Fruit fly (Drosophila melanogaster) whole organism, embryonic: ENCODE results near the gene dmrt93B.

ENCODE experiments used
- Abd-B ChIP-seq: fragments of 200-800 bp; sonication (Bioruptor generic); optimal IDR thresholded peaks from 2 replicates; lab custom pipeline; 2018; ENCODE audit warnings: missing biosample characterization, mild to moderate bottlenecking, missing genetic modification characterization, moderate library complexity
- Atf-2 ChIP-seq: fragments of 200-800 bp; sonication (Bioruptor generic); optimal IDR thresholded peaks from 2 replicates; lab custom pipeline; 2016; ENCODE audit warnings: missing biosample characterization, missing genetic modification characterization
- CG10147 ChIP-seq: fragments of 200-800 bp; sonication (Bioruptor generic); optimal IDR thresholded peaks from 2 replicates; lab custom pipeline; 2019; ENCODE audit warnings: missing biosample characterization, mild to moderate bottlenecking, missing genetic modification characterization, moderate library complexity
- CG11398 ChIP-seq: fragments of 200-800 bp; sonication (Bioruptor generic); optimal IDR thresholded peaks from 2 replicates; lab custom pipeline; 2016; ENCODE audit warnings: missing biosample characterization, missing genetic modification characterization
- CG11695 ChIP-seq: fragments of 200-800 bp; sonication (Bioruptor generic); IDR thresholded peaks from 3 replicates; pipeline ENCODE4 v1.3.6; 2022; ENCODE audit warnings: missing biosample characterization, missing genetic modification characterization
- CG1233 ChIP-seq: fragments of 200-800 bp; sonication (Bioruptor generic); optimal IDR thresholded peaks from 4 replicates; lab custom pipeline; 2018; ENCODE audit warnings: missing biosample characterization, mild to moderate bottlenecking, missing genetic modification characterization
- CG13424 ChIP-seq: fragments of 200-800 bp; sonication (Bioruptor generic); optimal IDR thresholded peaks from 2 replicates; lab custom pipeline; 2019; ENCODE audit warnings: missing biosample characterization, mild to moderate bottlenecking, missing genetic modification characterization, moderate library complexity
- CG13775 ChIP-seq: fragments of 200-800 bp; sonication (Bioruptor generic); optimal IDR thresholded peaks from 3 replicates; lab custom pipeline; 2017; ENCODE audit warnings: missing biosample characterization, mild to moderate bottlenecking, missing genetic modification characterization
- CG14050 ChIP-seq: fragments of 200-800 bp; sonication (Bioruptor generic); IDR thresholded peaks from 3 replicates; pipeline ENCODE4 v1.3.6; 2022; ENCODE audit warnings: missing biosample characterization, missing genetic modification characterization
- CG15514 ChIP-seq: fragments of 200-800 bp; sonication (Bioruptor generic); optimal IDR thresholded peaks from 3 replicates; lab custom pipeline; 2017; ENCODE audit warnings: missing biosample characterization, missing genetic modification characterization, mild to moderate bottlenecking, moderate library complexity, missing genetic modification reagents
- CG1792 ChIP-seq: fragments of 200-800 bp; sonication (Bioruptor generic); optimal IDR thresholded peaks from 2 replicates; lab custom pipeline; 2016; ENCODE audit warnings: missing biosample characterization, missing genetic modification characterization
- CG2120 ChIP-seq: fragments of 200-800 bp; sonication (Bioruptor generic); optimal IDR thresholded peaks from 3 replicates; lab custom pipeline; 2016; ENCODE audit warnings: missing biosample characterization, missing genetic modification characterization
- CG31224 ChIP-seq: fragments of 200-800 bp; sonication (Bioruptor generic); IDR thresholded peaks from 2 replicates; pipeline ENCODE4 v1.3.6; 2022; ENCODE audit warnings: missing biosample characterization, missing genetic modification characterization
- CG3163 ChIP-seq: fragments of 200-800 bp; sonication (Bioruptor generic); optimal IDR thresholded peaks from 3 replicates; lab custom pipeline; 2016; ENCODE audit warnings: missing biosample characterization, missing genetic modification characterization
- CG4820 ChIP-seq: fragments of 200-800 bp; sonication (Bioruptor generic); optimal IDR thresholded peaks from 3 replicates; lab custom pipeline; 2016; ENCODE audit warnings: missing biosample characterization, missing genetic modification characterization
- CG6254 ChIP-seq: fragments of 200-800 bp; sonication (Bioruptor generic); optimal IDR thresholded peaks from 3 replicates; lab custom pipeline; 2017; ENCODE audit warnings: mild to moderate bottlenecking, missing biosample characterization, missing genetic modification reagents, missing genetic modification characterization
- CG8281 ChIP-seq: fragments of 200-800 bp; sonication (Bioruptor generic); optimal IDR thresholded peaks from 2 replicates; lab custom pipeline; 2018; ENCODE audit warnings: missing biosample characterization, mild to moderate bottlenecking, missing genetic modification characterization, moderate library complexity
- CG8924 ChIP-seq: fragments of 200-800 bp; optimal IDR thresholded peaks from 3 replicates; lab custom pipeline; 2019; ENCODE audit warnings: missing biosample characterization, mild to moderate bottlenecking, missing genetic modification characterization, moderate library complexity
- CG9797 ChIP-seq: fragments of 200-800 bp; sonication (Bioruptor generic); optimal IDR thresholded peaks from 3 replicates; lab custom pipeline; 2018; ENCODE audit warnings: missing biosample characterization, mild to moderate bottlenecking, missing genetic modification characterization
- CG9876 ChIP-seq: fragments of 200-800 bp; sonication (Bioruptor generic); optimal IDR thresholded peaks from 2 replicates; lab custom pipeline; 2016; ENCODE audit warnings: missing biosample characterization, missing genetic modification characterization
- Chrac-16 ChIP-seq: fragments of 200-800 bp; sonication (Bioruptor generic); optimal IDR thresholded peaks from 3 replicates; lab custom pipeline; 2016; ENCODE audit warnings: missing biosample characterization, missing genetic modification characterization
- Doc2 ChIP-seq: fragments of 200-800 bp; sonication (Bioruptor generic); IDR thresholded peaks from 2 replicates; pipeline ENCODE4 v1.3.6; 2022; ENCODE audit warnings: missing biosample characterization, missing genetic modification characterization
- Dref ChIP-seq: fragments of 200-800 bp; sonication (Bioruptor generic); IDR thresholded peaks from 2 replicates; pipeline ENCODE4 v1.3.6; 2022; ENCODE audit warnings: missing biosample characterization, missing genetic modification characterization
- Eip74EF ChIP-seq, 2 experiments: fragments of 200-800 bp in 1 of 2; fragments of >200 bp in 1 of 2; sonication (Bioruptor generic) in 1 of 2; optimal IDR thresholded peaks; 2 replicates each; lab custom pipeline; 2017 to 2019; ENCODE audit warnings: missing biosample characterization in 2 of 2, missing genetic modification characterization in 2 of 2, mild to moderate bottlenecking in 1 of 2, moderate library complexity in 1 of 2
- Hey ChIP-seq: fragments of 200-800 bp; sonication (Bioruptor generic); optimal IDR thresholded peaks from 3 replicates; lab custom pipeline; 2018; ENCODE audit warnings: missing biosample characterization, mild to moderate bottlenecking, missing genetic modification characterization
- Hr51 ChIP-seq, 2 experiments: fragments of 200-800 bp; sonication (Bioruptor generic); optimal IDR thresholded peaks; 2 replicates in 1 of 2; 3 replicates in 1 of 2; lab custom pipeline; 2016 to 2018; ENCODE audit warnings: missing biosample characterization in 2 of 2, missing genetic modification characterization in 2 of 2, mild to moderate bottlenecking in 1 of 2, moderate library complexity in 1 of 2
- Hsf ChIP-seq: fragments of 200-800 bp; sonication (Bioruptor generic); optimal IDR thresholded peaks from 3 replicates; lab custom pipeline; 2016; ENCODE audit warnings: missing biosample characterization, missing genetic modification characterization
- Lhr ChIP-seq: fragments of 200-800 bp; sonication (Bioruptor generic); optimal IDR thresholded peaks from 3 replicates; lab custom pipeline; 2017; ENCODE audit warnings: mild to moderate bottlenecking, missing biosample characterization, missing genetic modification reagents, missing genetic modification characterization
- NK7.1 ChIP-seq: fragments of 200-800 bp; sonication (Bioruptor generic); optimal IDR thresholded peaks from 3 replicates; lab custom pipeline; 2016; ENCODE audit warnings: missing biosample characterization, missing genetic modification characterization
- PHDP ChIP-seq: fragments of 200-800 bp; sonication (Bioruptor generic); optimal IDR thresholded peaks from 3 replicates; lab custom pipeline; 2018; ENCODE audit warnings: missing biosample characterization, mild to moderate bottlenecking, missing genetic modification characterization, moderate library complexity
- Sry-δ ChIP-seq: fragments of 200-800 bp; sonication (Bioruptor generic); optimal IDR thresholded peaks from 2 replicates; lab custom pipeline; 2016; ENCODE audit warnings: missing biosample characterization, missing genetic modification characterization
- Stat92E ChIP-seq, 3 experiments: fragments of >200 bp in 2 of 3; fragments of 200-800 bp in 1 of 3; sonication (Bioruptor generic) in 1 of 3; optimal IDR thresholded peaks; 2 replicates each; lab custom pipeline; 2017 to 2019; ENCODE audit warnings: missing biosample characterization in 3 of 3, missing genetic modification characterization in 3 of 3, mild to moderate bottlenecking in 1 of 3, moderate library complexity in 1 of 3
- Taf1 ChIP-seq: fragments of 200-800 bp; sonication (Bioruptor generic); IDR thresholded peaks from 2 replicates; pipeline ENCODE4 v1.3.6; 2022; ENCODE audit warnings: missing biosample characterization, missing genetic modification characterization
- ab ChIP-seq: fragments of 200-800 bp; sonication (Bioruptor generic); optimal IDR thresholded peaks from 2 replicates; lab custom pipeline; 2016; ENCODE audit warnings: missing biosample characterization, missing genetic modification characterization
- ato ChIP-seq: fragments of 200-800 bp; sonication (Bioruptor generic); IDR thresholded peaks from 2 replicates; pipeline ENCODE4 v1.3.6; 2022; ENCODE audit warnings: missing biosample characterization, missing genetic modification characterization; ENCODE audit not compliant: partially characterized antibody
- br ChIP-seq: fragments of >200 bp; optimal IDR thresholded peaks from 2 replicates; lab custom pipeline; 2017
- cwo ChIP-seq: fragments of 200-800 bp; sonication (Bioruptor generic); optimal IDR thresholded peaks from 3 replicates; lab custom pipeline; 2017; ENCODE audit warnings: missing biosample characterization, missing genetic modification characterization, mild to moderate bottlenecking, moderate library complexity, missing genetic modification reagents
- da ChIP-seq: fragments of 200-800 bp; sonication (Bioruptor generic); optimal IDR thresholded peaks from 2 replicates; lab custom pipeline; 2016; ENCODE audit warnings: missing biosample characterization, missing genetic modification characterization
- dysf ChIP-seq: fragments of 200-800 bp; sonication (Bioruptor generic); IDR thresholded peaks from 3 replicates; pipeline ENCODE4 v1.3.6; 2022; ENCODE audit warnings: missing biosample characterization, missing genetic modification characterization
- ewg ChIP-seq: fragments of 200-800 bp; sonication (Bioruptor generic); optimal IDR thresholded peaks from 3 replicates; lab custom pipeline; 2017; ENCODE audit warnings: mild to moderate bottlenecking, missing biosample characterization, missing genetic modification reagents, missing genetic modification characterization
- ftz-f1 ChIP-seq: fragments of 200-800 bp; sonication (Bioruptor generic); optimal IDR thresholded peaks from 2 replicates; lab custom pipeline; 2016; ENCODE audit warnings: missing biosample characterization, missing genetic modification characterization
- gce ChIP-seq: fragments of 200-800 bp; sonication (Bioruptor generic); IDR thresholded peaks from 3 replicates; pipeline ENCODE4 v1.3.6; 2022; ENCODE audit warnings: missing biosample characterization, missing genetic modification characterization
- ham ChIP-seq: fragments of 200-800 bp; sonication (Bioruptor generic); IDR thresholded peaks from 2 replicates; pipeline ENCODE4 v1.3.6; 2022; ENCODE audit warnings: missing biosample characterization, missing genetic modification characterization
- hb ChIP-seq: fragments of 200-800 bp; sonication (Bioruptor generic); IDR thresholded peaks from 3 replicates; pipeline ENCODE4 v1.3.6; 2022; ENCODE audit warnings: missing biosample characterization, missing genetic modification characterization; ENCODE audit not compliant: partially characterized antibody
- nom ChIP-seq: fragments of 200-800 bp; sonication (Bioruptor generic); optimal IDR thresholded peaks from 2 replicates; lab custom pipeline; 2017; ENCODE audit warnings: missing biosample characterization, missing genetic modification characterization, mild to moderate bottlenecking, moderate library complexity, missing genetic modification reagents
- oc ChIP-seq: fragments of 200-800 bp; sonication (Bioruptor generic); optimal IDR thresholded peaks from 2 replicates; lab custom pipeline; 2018; ENCODE audit warnings: missing biosample characterization, mild to moderate bottlenecking, missing genetic modification characterization, moderate library complexity
- phol ChIP-seq: fragments of 200-800 bp; sonication (Bioruptor generic); optimal IDR thresholded peaks from 3 replicates; lab custom pipeline; 2018; ENCODE audit warnings: missing biosample characterization, mild to moderate bottlenecking, missing genetic modification characterization, moderate library complexity
- pum ChIP-seq: fragments of 200-800 bp; sonication (Bioruptor generic); optimal IDR thresholded peaks from 2 replicates; lab custom pipeline; 2016; ENCODE audit warnings: missing biosample characterization, missing genetic modification characterization
- sisA ChIP-seq: fragments of 200-800 bp; sonication (Bioruptor generic); IDR thresholded peaks from 2 replicates; pipeline ENCODE4 v1.3.6; 2022; ENCODE audit warnings: missing biosample characterization, missing genetic modification characterization
- tin ChIP-seq: fragments of 200-800 bp; sonication (Bioruptor generic); optimal IDR thresholded peaks from 3 replicates; lab custom pipeline; 2016; ENCODE audit warnings: missing biosample characterization, missing genetic modification characterization

The dmrt93B gene

DNA sequence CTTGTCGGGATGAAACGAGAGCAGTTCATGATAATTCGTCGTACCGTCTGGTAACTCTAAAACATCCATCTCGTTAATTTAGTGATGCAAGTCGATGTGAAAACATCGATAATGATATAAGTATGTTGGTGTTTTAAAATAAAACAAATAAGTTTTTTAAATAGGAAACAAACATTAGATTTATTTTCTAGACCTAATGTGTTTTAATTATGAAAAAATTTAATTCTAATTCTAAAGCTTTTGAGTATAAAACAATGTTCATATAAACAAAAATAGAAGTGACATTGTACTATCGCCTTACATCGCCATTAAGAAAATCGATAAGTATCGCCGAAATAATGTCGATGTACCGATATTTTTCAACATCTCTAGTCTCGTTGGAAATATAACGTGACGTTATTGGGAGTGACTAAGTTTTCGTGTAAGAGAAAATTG lies 37.3 kb downstream of the dmrt93B start, which contains the start of gene Rab11 (continued):
- TF ChIP-seq gce (GFP tag; lab: Robert Waterston, UW) (no peak), CG10147 (peak; percentile 64), CG11398 (GFP tag; lab: Kevin White, UChicago) (no peak), ewg (GFP tag; lab: Kevin White, UChicago) (peak; percentile 16), Dref (GFP tag; lab: Robert Waterston, UW) (peak; percentile 67), CG13424 (tag; lab: Kevin White, UChicago) (peak; percentile 59), hb (GFP tag; lab: Robert Waterston, UW) (peak; percentile 81), nom (GFP tag; lab: Kevin White, UChicago) (no peak), CG2120 (GFP tag; lab: Kevin White, UChicago) (peak; percentile 68), CG14050 (GFP tag; lab: Robert Waterston, UW) (no peak), tin (peak; percentile 50), CG3163 (no peak), CG1233 (GFP tag; lab: Kevin White, UChicago) (peak; percentile 39), Eip74EF (GFP tag; optimal IDR thresholded peaks at IDR 0.05; lab: Kevin White, UChicago) (no peak), ato (GFP tag; lab: Robert Waterston, UW) (peak; percentile 17; the same call in 1 of the 2 replicates), Stat92E (GFP tag; optimal IDR thresholded peaks at IDR 0.05; lab: Kevin White, UChicago) (no peak), ab (no peak), Sry-δ (GFP tag; lab: Kevin White, UChicago) (peak; percentile 91), CG9797 (GFP tag; lab: Kevin White, UChicago) (peak; percentile 17), pum (GFP tag; lab: Kevin White, UChicago) (peak; percentile 52), cwo (peak; percentile 20), CG1792 (GFP tag; lab: Kevin White, UChicago) (no peak), Doc2 (no peak), oc (tag; lab: Kevin White, UChicago) (no peak), Hsf (peak; percentile 60), CG8924 (tag; lab: Kevin White, UChicago) (peak; percentile 73), CG13775 (GFP tag; lab: Kevin White, UChicago) (peak; percentile 66), PHDP (tag; lab: Kevin White, UChicago) (peak; percentile 34), sisA (peak; percentile 34; the same call in 1 of the 2 replicates), da (GFP tag; lab: Kevin White, UChicago) (no peak), NK7.1 (GFP tag; lab: Kevin White, UChicago) (no peak), CG8281 (tag; lab: Kevin White, UChicago) (no peak), CG9876 (no peak), CG31224 (no peak), Atf-2 (GFP tag; lab: Kevin White, UChicago) (peak; percentile 24), Hey (no peak), Lhr (peak; percentile 21), Hr51 (GFP tag; optimal IDR thresholded peaks at IDR 0.05; lab: Kevin White, UChicago) (peak in 1 of 2 experiments; percentile 54), br (lab: Kevin White, UChicago) (no peak), ftz-f1 (GFP tag; lab: Kevin White, UChicago) (no peak), Taf1 (GFP tag; lab: Robert Waterston, UW) (no peak), CG6254 (GFP tag; lab: Kevin White, UChicago) (no peak), Chrac-16 (GFP tag; lab: Kevin White, UChicago) (peak; percentile 35), dysf (GFP tag; lab: Robert Waterston, UW) (peak; percentile 43; the same call in 2 of the 3 replicates), CG15514 (GFP tag; lab: Kevin White, UChicago) (peak; percentile 58), Abd-B (GFP tag; lab: Kevin White, UChicago) (peak; percentile 66), CG11695 (GFP tag; lab: Robert Waterston, UW) (0 out of 3 replicates have a peak, but pooled peaks have one; percentile 25), ham (GFP tag; lab: Robert Waterston, UW) (no peak), phol (tag; lab: Kevin White, UChicago) (peak; percentile 88), CG4820 (GFP tag; lab: Kevin White, UChicago) (peak; percentile 80)
